Fruit fly (Drosophila melanogaster): Measurements from ENCODE around the gene CG15312.
A peak's percentile ranks its signal among the peaks of the same experiment; 100 is the strongest.

CG15312 gene

dm6 chrX:10086095-10086888 is 15.6 kb upstream of the CG15312 start, which contains the start of the genes Naxe and RhoU (continued):
- TF ChIP-seq acj6 (GFP tag; optimal IDR thresholded peaks at IDR 0.05) = no peak
- 0 out of 2 replicates have a peak, but pooled peaks have one; percentile 20 for TF ChIP-seq CG15336 (GFP tag; IDR thresholded peaks at IDR 0.05)
- no peak for TF ChIP-seq CG11294 (GFP tag; IDR thresholded peaks at IDR 0.05)
- TF ChIP-seq CG10631 (GFP tag; optimal IDR thresholded peaks at IDR 0.05) = no peak
- peak; percentile 50 for TF ChIP-seq lz (GFP tag; optimal IDR thresholded peaks at IDR 0.05)
- TF ChIP-seq fd59A (GFP tag; optimal IDR thresholded peaks at IDR 0.05) = no peak
- no peak for TF ChIP-seq salr (GFP tag; optimal IDR thresholded peaks at IDR 0.05)
- peak; percentile 37 for TF ChIP-seq Smox (GFP tag; optimal IDR thresholded peaks at IDR 0.05)
- TF ChIP-seq dac (GFP tag; optimal IDR thresholded peaks at IDR 0.05) = no peak
- TF ChIP-seq CG10669 (GFP tag; optimal IDR thresholded peaks at IDR 0.05) = no peak
- TF ChIP-seq Blimp-1 (GFP tag; optimal IDR thresholded peaks at IDR 0.05) = no peak
- peak; percentile 1 for TF ChIP-seq Sox15 (GFP tag; optimal IDR thresholded peaks at IDR 0.05)
- no peak for TF ChIP-seq ss (GFP tag; optimal IDR thresholded peaks at IDR 0.05)
- TF ChIP-seq Sox102F (GFP tag; optimal IDR thresholded peaks at IDR 0.05) = no peak
- TF ChIP-seq Eip75B (GFP tag; optimal IDR thresholded peaks at IDR 0.05) = peak; percentile 20
- TF ChIP-seq CG3919 (GFP tag; optimal IDR thresholded peaks at IDR 0.05) = no peak
- peak; percentile 47 for TF ChIP-seq pdm3 (GFP tag; optimal IDR thresholded peaks at IDR 0.05)
- no peak for TF ChIP-seq topi (GFP tag; optimal IDR thresholded peaks at IDR 0.05)

- TF ChIP-seq CG31627 (GFP tag; optimal IDR thresholded peaks at IDR 0.05) (no peak), CG11902 (GFP tag; optimal IDR thresholded peaks at IDR 0.05) (no peak), spab (GFP tag; optimal IDR thresholded peaks at IDR 0.05) (no peak), svp (GFP tag) (no peak), Hr4 (GFP tag; optimal IDR thresholded peaks at IDR 0.05) (no peak), Gug (GFP tag; IDR thresholded peaks at IDR 0.05) (no peak), CG7368 (GFP tag; optimal IDR thresholded peaks at IDR 0.05) (no peak), fkh (GFP tag; optimal IDR thresholded peaks at IDR 0.05) (no peak), CG11762 (GFP tag; optimal IDR thresholded peaks at IDR 0.05; ENCODE audit: insufficient read depth) (no peak), CG6163 (GFP tag; IDR thresholded peaks at IDR 0.05) (no peak), Smox (GFP tag; optimal IDR thresholded peaks at IDR 0.05) (no peak), ss (GFP tag; optimal IDR thresholded peaks at IDR 0.05) (no peak), Eip78C (GFP tag) (no peak), salr (GFP tag; optimal IDR thresholded peaks at IDR 0.05) (no peak)
Measured at dm6 chrX:10082950-10083253, 12.2 kb upstream of the CG15312 start, which contains the start of gene CG2972. TSS of gene CG2972 (plus strand) at chrX:10083154.

dm6 chrX:10082185-10082949 is 11.7 kb upstream of the CG15312 start, which contains the start of gene ZAP3:
TSS of gene ZAP3 (minus strand) at chrX:10082492.
- TF ChIP-seq Gug (GFP tag; IDR thresholded peaks at IDR 0.05) (no peak), CG1621 (tag; optimal IDR thresholded peaks at IDR 0.05) (peak; percentile 47)

- no peak for TF ChIP-seq salr (GFP tag; optimal IDR thresholded peaks at IDR 0.05)
- TF ChIP-seq Hr38 (GFP tag; optimal IDR thresholded peaks at IDR 0.05) = no peak
- no peak for TF ChIP-seq CG6276 (GFP tag; optimal IDR thresholded peaks at IDR 0.05)
- TF ChIP-seq CG34406 (GFP tag; optimal IDR thresholded peaks at IDR 0.05) = no peak
- no peak for TF ChIP-seq CG8119 (GFP tag; IDR thresholded peaks at IDR 0.05)
Measured at dm6 chrX:10071516-10071915, 848 bp upstream of the CG15312 start.
